Worm (Caenorhabditis elegans) whole organism, L4 larva: Measurements from ENCODE around the gene T14A8.2.

ENCODE experiments used
- F10B5.3 ChIP-seq: sonication (generic microtip); optimal IDR thresholded peaks from 2 replicates; lab custom pipeline; 2016; ENCODE audit warnings: mild to moderate bottlenecking, missing genetic modification characterization, missing compliant biosample characterization
- R02D3.7 ChIP-seq: fragments of 150-350 bp; sonication (generic microtip); optimal IDR thresholded peaks from 3 replicates; lab custom pipeline; 2014; ENCODE audit warnings: missing biosample characterization, missing genetic modification characterization
- Y75B8A.6 ChIP-seq: fragments of 200-800 bp; sonication (Bioruptor generic); IDR thresholded peaks from 2 replicates; pipeline ENCODE4 v1.3.6; 2022; ENCODE audit warnings: missing genetic modification reagents, missing genetic modification characterization, missing compliant biosample characterization
- aha-1 ChIP-seq: fragments of 150-350 bp; peaks from one replicate; lab custom pipeline; 2014; ENCODE audit warnings: missing biosample characterization, missing genetic modification characterization
- ceh-28 ChIP-seq: fragments of 150-350 bp; optimal IDR thresholded peaks from 2 replicates; lab custom pipeline; 2014; ENCODE audit warnings: missing biosample characterization, missing genetic modification reagents, missing genetic modification characterization
- ctbp-1 ChIP-seq: fragments of 200-800 bp; sonication (Bioruptor generic); IDR thresholded peaks from 2 replicates; pipeline ENCODE4 v1.3.6; 2022; ENCODE audit warnings: missing genetic modification reagents, missing genetic modification characterization, missing compliant biosample characterization
- daf-16 ChIP-seq, 3 experiments: sonication (generic microtip); optimal IDR thresholded peaks; 2 replicates each; lab custom pipeline; 2016 to 2017; ENCODE audit warnings: missing genetic modification characterization in 3 of 3, missing genetic modification reagents in 3 of 3, mild to moderate bottlenecking in 2 of 3, missing compliant biosample characterization in 2 of 3, missing biosample characterization in 1 of 3, moderate library complexity in 1 of 3
- dmd-6 ChIP-seq: fragments of 200-800 bp; sonication (Bioruptor generic); IDR thresholded peaks from 2 replicates; pipeline ENCODE4 v1.3.6; 2022; ENCODE audit warnings: missing genetic modification reagents, missing genetic modification characterization, missing compliant biosample characterization
- dmd-9 ChIP-seq: fragments of 200-800 bp; sonication (Bioruptor generic); IDR thresholded peaks from 2 replicates; pipeline ENCODE4 v1.3.6; 2022; ENCODE audit warnings: missing genetic modification reagents, missing genetic modification characterization, missing compliant biosample characterization
- dpl-1 ChIP-seq: fragments of 150-350 bp; optimal IDR thresholded peaks from 2 replicates; lab custom pipeline; 2014; ENCODE audit warnings: missing biosample characterization, missing genetic modification reagents, missing genetic modification characterization
- dve-1 ChIP-seq: sonication (generic microtip); optimal IDR thresholded peaks from 2 replicates; lab custom pipeline; 2017; ENCODE audit warnings: antibody characterized with exemption, mild to moderate bottlenecking, missing genetic modification characterization, missing compliant biosample characterization; ENCODE audit not compliant: insufficient read depth
- egl-27 ChIP-seq: sonication (generic microtip); optimal IDR thresholded peaks from 3 replicates; lab custom pipeline; 2017; ENCODE audit warnings: missing biosample characterization, missing genetic modification reagents, missing genetic modification characterization
- egl-43 ChIP-seq: fragments of 200-800 bp; sonication (Bioruptor generic); IDR thresholded peaks from 2 replicates; pipeline ENCODE4 v1.3.6; 2022; ENCODE audit warnings: missing genetic modification reagents, missing genetic modification characterization, missing compliant biosample characterization
- fos-1 ChIP-seq: fragments of 150-350 bp; optimal IDR thresholded peaks from 2 replicates; lab custom pipeline; 2014; ENCODE audit warnings: missing biosample characterization, missing genetic modification characterization
- gei-8 ChIP-seq: fragments of 200-800 bp; sonication (Bioruptor generic); optimal IDR thresholded peaks from 2 replicates; lab custom pipeline; 2018; ENCODE audit warnings: mild to moderate bottlenecking, missing genetic modification characterization, missing compliant biosample characterization
- hlh-11 ChIP-seq: fragments of 200-800 bp; sonication (Bioruptor generic); optimal IDR thresholded peaks from 2 replicates; lab custom pipeline; 2018; ENCODE audit warnings: mild to moderate bottlenecking, missing genetic modification characterization, missing compliant biosample characterization
- hlh-30 ChIP-seq: sonication (generic microtip); optimal IDR thresholded peaks from 2 replicates; lab custom pipeline; 2017; ENCODE audit warnings: antibody characterized with exemption, mild to moderate bottlenecking, missing genetic modification characterization, missing compliant biosample characterization; ENCODE audit not compliant: insufficient read depth
- jun-1 ChIP-seq: fragments of 150-350 bp; optimal IDR thresholded peaks from 2 replicates; lab custom pipeline; 2014; ENCODE audit warnings: missing biosample characterization, missing genetic modification reagents, missing genetic modification characterization
- lin-1 ChIP-seq: fragments of 200-800 bp; sonication (Bioruptor generic); IDR thresholded peaks from 2 replicates; pipeline ENCODE4 v1.3.6; 2022; ENCODE audit warnings: missing genetic modification reagents, missing genetic modification characterization, missing compliant biosample characterization
- lin-29 ChIP-seq: fragments of 200-800 bp; sonication (Bioruptor generic); IDR thresholded peaks from 2 replicates; pipeline ENCODE4 v1.3.6; 2022; ENCODE audit warnings: missing genetic modification reagents, missing genetic modification characterization, missing compliant biosample characterization
- lin-38 ChIP-seq: fragments of 200-800 bp; sonication (Bioruptor generic); IDR thresholded peaks from 2 replicates; pipeline ENCODE4 v1.3.6; 2022; ENCODE audit warnings: missing genetic modification reagents, missing genetic modification characterization, missing compliant biosample characterization
- lin-39 ChIP-seq: fragments of 150-350 bp; optimal IDR thresholded peaks from 2 replicates; lab custom pipeline; 2014; ENCODE audit warnings: missing biosample characterization, missing genetic modification reagents, missing genetic modification characterization
- lir-3 ChIP-seq: sonication (generic microtip); optimal IDR thresholded peaks from 2 replicates; lab custom pipeline; 2016; ENCODE audit warnings: mild to moderate bottlenecking, missing genetic modification characterization, missing compliant biosample characterization
- lsy-2 ChIP-seq, 2 experiments: fragments of 150-350 bp in 1 of 2; sonication (generic microtip) in 1 of 2; optimal IDR thresholded peaks; 2 replicates each; lab custom pipeline; 2014 to 2017; ENCODE audit warnings: missing biosample characterization in 2 of 2, missing genetic modification characterization in 2 of 2
- madf-5 ChIP-seq, 2 experiments: fragments of 200-800 bp; sonication (Bioruptor generic); IDR thresholded peaks; 2 replicates each; pipeline ENCODE4 v1.3.6; 2022; ENCODE audit warnings: missing compliant biosample characterization in 2 of 2, missing genetic modification characterization in 2 of 2
- mdl-1 ChIP-seq, 2 experiments: fragments of 150-350 bp in 1 of 2; sonication (generic microtip) in 1 of 2; optimal IDR thresholded peaks; 2 replicates each; lab custom pipeline; 2014 to 2017; ENCODE audit warnings: missing biosample characterization in 2 of 2, missing genetic modification characterization in 2 of 2
- mes-2 ChIP-seq: sonication (generic microtip); optimal IDR thresholded peaks from 2 replicates; lab custom pipeline; 2016; ENCODE audit warnings: missing genotype, mild to moderate bottlenecking, missing genetic modification characterization, missing compliant biosample characterization; ENCODE audit not compliant: poor library complexity, severe bottlenecking
- mxl-3 ChIP-seq: fragments of 200-800 bp; sonication (Bioruptor generic); optimal IDR thresholded peaks from 2 replicates; lab custom pipeline; 2018; ENCODE audit warnings: mild to moderate bottlenecking, missing genetic modification characterization, missing compliant biosample characterization
- nhr-28 ChIP-seq: fragments of 150-350 bp; optimal IDR thresholded peaks from 2 replicates; lab custom pipeline; 2014; ENCODE audit warnings: missing biosample characterization, missing genetic modification characterization
- nhr-48 ChIP-seq: sonication (generic microtip); optimal IDR thresholded peaks from 2 replicates; lab custom pipeline; 2016; ENCODE audit warnings: mild to moderate bottlenecking, missing genetic modification characterization, missing compliant biosample characterization
- nhr-6 ChIP-seq: fragments of 150-350 bp; optimal IDR thresholded peaks from 2 replicates; lab custom pipeline; 2014; ENCODE audit warnings: missing biosample characterization, missing genetic modification characterization
- pqm-1 ChIP-seq: sonication (generic microtip); optimal IDR thresholded peaks from 2 replicates; lab custom pipeline; 2017; ENCODE audit warnings: missing biosample characterization, missing genetic modification characterization
- set-16 ChIP-seq: fragments of 200-800 bp; sonication (Bioruptor generic); IDR thresholded peaks from 2 replicates; pipeline ENCODE4 v1.3.6; 2022; ENCODE audit warnings: missing genetic modification reagents, missing genetic modification characterization, missing compliant biosample characterization
- spr-1 ChIP-seq: sonication (generic microtip); optimal IDR thresholded peaks from 2 replicates; lab custom pipeline; 2016; ENCODE audit warnings: mild to moderate bottlenecking, missing genetic modification characterization, missing compliant biosample characterization
- spr-3 ChIP-seq: fragments of 200-800 bp; sonication (Bioruptor generic); optimal IDR thresholded peaks from 2 replicates; lab custom pipeline; 2018; ENCODE audit warnings: mild to moderate bottlenecking, missing genetic modification characterization, missing compliant biosample characterization
- unc-130 ChIP-seq: sonication (generic microtip); optimal IDR thresholded peaks from 2 replicates; lab custom pipeline; 2016; ENCODE audit warnings: missing genetic modification reagents, missing genetic modification characterization, missing compliant biosample characterization
- unc-62 ChIP-seq, 3 experiments: fragments of 150-350 bp in 1 of 3; sonication (generic microtip); optimal IDR thresholded peaks in 2 of 3; peaks in 1 of 3; 1 replicate in 1 of 3; 2 replicates in 2 of 3; lab custom pipeline; 2014 to 2017; ENCODE audit warnings: missing biosample characterization in 3 of 3, missing genetic modification characterization in 3 of 3, missing genetic modification reagents in 3 of 3, missing genotype in 1 of 3
- zag-1 ChIP-seq: fragments of 150-350 bp; optimal IDR thresholded peaks from 2 replicates; lab custom pipeline; 2014; ENCODE audit warnings: missing biosample characterization, missing genetic modification characterization
- zip-11 ChIP-seq: fragments of 200-800 bp; sonication (Bioruptor generic); IDR thresholded peaks from 2 replicates; pipeline ENCODE4 v1.3.6; 2022; ENCODE audit warnings: missing genetic modification characterization, missing compliant biosample characterization
- ztf-7 ChIP-seq: fragments of 150-350 bp; optimal IDR thresholded peaks from 2 replicates; lab custom pipeline; 2014; ENCODE audit warnings: missing biosample characterization, missing genetic modification characterization

T14A8.2 gene

DNA sequence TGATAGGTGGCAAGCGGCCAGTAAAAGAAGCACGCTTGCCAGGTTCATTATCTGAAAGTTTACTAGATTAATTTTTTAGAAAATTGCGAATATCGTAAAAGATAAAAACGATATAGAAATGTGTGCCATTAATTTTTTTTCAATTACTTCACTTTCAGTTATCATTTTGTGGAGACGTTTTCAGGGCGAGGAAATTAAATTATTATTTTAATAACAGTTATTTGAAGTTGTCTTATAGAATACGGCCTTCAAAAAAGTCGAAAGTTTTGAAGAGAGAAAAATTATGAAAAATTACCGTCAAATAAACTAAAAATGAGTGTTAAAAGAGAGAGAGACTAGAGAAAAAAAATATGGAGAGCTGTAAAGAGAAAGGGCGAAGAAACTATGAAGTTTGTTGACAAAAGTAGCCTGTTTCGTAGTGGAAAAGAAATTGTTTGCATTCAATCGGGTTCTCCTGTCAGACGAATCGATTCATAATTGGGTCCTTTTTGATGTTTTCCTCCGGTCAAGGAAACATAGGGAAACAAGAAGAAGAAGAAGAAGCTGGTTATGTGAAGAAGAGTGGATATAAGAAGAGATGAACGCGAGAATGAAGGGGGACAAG is 12.3 kb upstream of the T14A8.2 start, which contains the start of gene erp-44.2:
Gene erp-44.2 (minus strand): TSS at position 51 of the 604 bp plus-strand sequence.
- no peak for TF ChIP-seq R02D3.7 (tag; lab: Kevin White, UChicago)
- no peak for TF ChIP-seq egl-43 (GFP tag; lab: Robert Waterston, UW)
- peak; percentile 34 for TF ChIP-seq aha-1 (tag; lab: Kevin White, UChicago)

DNA sequence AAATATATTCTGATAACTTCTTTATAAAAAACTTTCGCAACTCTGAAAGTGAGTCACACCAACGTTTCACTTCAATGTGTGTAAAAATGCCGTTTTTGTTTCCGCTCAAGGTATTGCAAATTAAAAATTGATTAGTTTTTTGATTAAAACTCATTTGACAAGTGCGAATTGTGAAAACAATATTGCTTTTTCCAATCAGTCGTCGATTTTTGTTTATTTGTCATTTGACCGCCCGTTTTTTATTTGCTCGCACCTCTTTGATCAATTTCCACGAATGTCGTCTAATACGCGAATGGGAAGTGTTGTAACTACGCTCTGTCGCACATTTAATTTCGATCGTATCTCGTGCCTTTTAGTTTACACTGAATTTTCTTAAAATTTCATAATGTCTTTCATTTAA is 7.7 kb upstream of the T14A8.2 start, which contains the start of gene mvb-12:
Gene mvb-12 (plus strand): TSS at position 375 of the 400 bp plus-strand sequence.
- TF ChIP-seq jun-1 (tag; lab: Kevin White, UChicago): no peak
- no peak for TF ChIP-seq unc-130 (GFP tag; lab: Kevin White, UChicago)
- no peak for TF ChIP-seq zag-1 (tag; lab: Kevin White, UChicago)
- no peak for TF ChIP-seq lin-29 (GFP tag; lab: Robert Waterston, UW)
- TF ChIP-seq F10B5.3 (tag; lab: Kevin White, UChicago): no peak
- no peak for TF ChIP-seq daf-16 (GFP tag; optimal IDR thresholded peaks at IDR 0.05; lab: Kevin White, UChicago)
- TF ChIP-seq daf-16 (tag; optimal IDR thresholded peaks at IDR 0.05; lab: Kevin White, UChicago): peak; percentile 84
- TF ChIP-seq ceh-28 (tag; lab: Kevin White, UChicago): no peak
- no peak for TF ChIP-seq Y75B8A.6 (GFP tag; lab: Robert Waterston, UW)
- TF ChIP-seq mes-2: peak; percentile 30
- TF ChIP-seq lsy-2 (tag; optimal IDR thresholded peaks at IDR 0.05; lab: Kevin White, UChicago): peak in 1 of 2 experiments; percentile 49
- peak; percentile 61 for TF ChIP-seq aha-1 (tag; lab: Kevin White, UChicago)
- no peak for TF ChIP-seq ztf-7 (tag; lab: Kevin White, UChicago)
- peak; percentile 7 for TF ChIP-seq nhr-28
- TF ChIP-seq egl-27 (tag; lab: Kevin White, UChicago): no peak
- peak; percentile 4 for TF ChIP-seq pqm-1
- peak in 1 of 2 experiments; percentile 30 for TF ChIP-seq mdl-1 (tag; optimal IDR thresholded peaks at IDR 0.05; lab: Kevin White, UChicago)
- no peak for TF ChIP-seq ctbp-1 (GFP tag; lab: Robert Waterston, UW)
- peak; percentile 65 for TF ChIP-seq dve-1 (tag; lab: Kevin White, UChicago)
- TF ChIP-seq dpl-1 (GFP tag; lab: Kevin White, UChicago): peak; percentile 4
- TF ChIP-seq lin-38: peak; percentile 39
- no peak for TF ChIP-seq lin-1
- peak; percentile 68 for TF ChIP-seq hlh-30 (tag; lab: Kevin White, UChicago)
- no peak for TF ChIP-seq R02D3.7 (tag; lab: Kevin White, UChicago)
- no peak for TF ChIP-seq gei-8
- peak; percentile 27 for TF ChIP-seq hlh-11 (tag; lab: Kevin White, UChicago)
- 0 out of 2 replicates have a peak, but pooled peaks have one; percentile 10 for TF ChIP-seq dmd-6 (GFP tag; lab: Robert Waterston, UW)

DNA sequence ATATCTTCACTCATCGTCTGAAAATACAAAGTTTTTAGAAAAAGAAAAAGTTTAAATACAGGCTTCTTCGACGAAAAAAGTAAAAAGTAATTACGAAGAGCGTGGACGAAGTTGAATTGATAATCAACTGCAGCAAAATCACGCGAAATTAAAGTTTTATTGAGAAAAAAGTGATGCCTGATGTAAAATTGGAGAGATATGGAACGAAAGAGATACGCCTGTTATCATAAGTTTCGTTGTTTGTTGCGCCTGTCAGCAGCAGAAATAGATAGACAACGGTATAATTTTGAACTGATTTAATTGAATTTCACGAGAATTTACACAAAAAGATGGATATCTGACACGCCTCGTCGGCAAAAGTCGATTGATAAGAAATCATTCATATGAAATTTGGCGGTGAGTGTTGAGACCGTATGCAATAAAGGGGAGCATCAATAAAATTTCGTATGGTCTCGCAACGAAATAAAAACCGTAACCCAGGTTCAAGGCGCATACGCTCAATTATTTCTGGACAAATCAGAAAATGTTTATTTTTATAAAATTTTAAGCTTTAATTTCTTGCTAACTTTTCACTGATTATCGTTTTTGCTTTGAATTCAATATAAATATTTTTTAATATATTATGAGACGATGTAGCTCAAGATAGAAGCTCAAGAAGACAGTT is 7.0 kb upstream of the T14A8.2 start, which contains the start of gene C06A6.4:
Gene C06A6.4 (minus strand): TSS at position 24 of the 664 bp plus-strand sequence.
- TF ChIP-seq set-16 (no peak), lin-1 (no peak), lin-39 (tag; lab: Kevin White, UChicago) (no peak), pqm-1 (peak; percentile 33), zip-11 (GFP tag; lab: Robert Waterston, UW) (no peak), dve-1 (tag; lab: Kevin White, UChicago) (peak; percentile 56), dmd-9 (no peak), fos-1 (no peak), spr-1 (tag; lab: Kevin White, UChicago) (no peak), nhr-6 (tag; lab: Kevin White, UChicago) (no peak), lsy-2 (tag; optimal IDR thresholded peaks at IDR 0.05; lab: Kevin White, UChicago) (peak in 1 of 2 experiments; percentile 27), mxl-3 (GFP tag; lab: Kevin White, UChicago) (peak; percentile 25), nhr-48 (tag; lab: Kevin White, UChicago) (no peak), unc-130 (GFP tag; lab: Kevin White, UChicago) (peak; percentile 12), hlh-30 (tag; lab: Kevin White, UChicago) (peak; percentile 61), unc-62 (GFP tag; optimal IDR thresholded peaks at IDR 0.05 in 1 of 2; lab: Kevin White, UChicago) (peak in 1 of 2 experiments; percentile 42), unc-62 (tag; optimal IDR thresholded peaks at IDR 0.05; lab: Kevin White, UChicago) (no peak), daf-16 (GFP tag; optimal IDR thresholded peaks at IDR 0.05; lab: Kevin White, UChicago) (no peak), daf-16 (tag; optimal IDR thresholded peaks at IDR 0.05; lab: Kevin White, UChicago) (peak; percentile 54), nhr-28 (peak; percentile 2), madf-5 (GFP tag; IDR thresholded peaks at IDR 0.05; lab: Robert Waterston, UW) (no peak), lin-38 (peak; percentile 11; the same call in 1 of the 2 replicates), mes-2 (peak; percentile 10), gei-8 (no peak), spr-3 (GFP tag; lab: Kevin White, UChicago) (no peak), dmd-6 (GFP tag; lab: Robert Waterston, UW) (peak; percentile 36), hlh-11 (tag; lab: Kevin White, UChicago) (peak; percentile 60), lir-3 (no peak)
